Worm (Caenorhabditis elegans): ENCODE results near the gene srm-3.

The srm-3 gene

ce11 chrIV:9624977-9625376 lies 23.8 kb upstream of the srm-3 start, which contains the start of gene W09C2.10:
W09C2.10 (minus strand) TSS chrIV:9625077.
- no peak for TF ChIP-seq dao-5 (tag; optimal IDR thresholded peaks at IDR 0.05)
- no peak for TF ChIP-seq W03F9.2 (tag; optimal IDR thresholded peaks at IDR 0.05)
- no peak for TF ChIP-seq him-1 (tag; optimal IDR thresholded peaks at IDR 0.05)

ce11 chrIV:9625829-9626228 lies 23.0 kb upstream of the srm-3 start:
- TF ChIP-seq him-1 (tag; optimal IDR thresholded peaks at IDR 0.05), result no peak
- no peak for TF ChIP-seq dao-5 (tag; optimal IDR thresholded peaks at IDR 0.05)
- TF ChIP-seq W03F9.2 (tag; optimal IDR thresholded peaks at IDR 0.05), result no peak

- no peak for TF ChIP-seq dao-5 (tag; optimal IDR thresholded peaks at IDR 0.05)
- no peak for TF ChIP-seq W03F9.2 (tag; optimal IDR thresholded peaks at IDR 0.05)
- TF ChIP-seq him-1 (tag; optimal IDR thresholded peaks at IDR 0.05), result no peak
These were observed 21.7 kb upstream of the srm-3 start for ce11 chrIV:9627033-9627432.

- no peak for TF ChIP-seq W03F9.2 (tag; optimal IDR thresholded peaks at IDR 0.05)
- TF ChIP-seq him-1 (tag; optimal IDR thresholded peaks at IDR 0.05), result no peak
- TF ChIP-seq dao-5 (tag; optimal IDR thresholded peaks at IDR 0.05), result no peak
These were observed 17.2 kb upstream of the srm-3 start for ce11 chrIV:9631579-9631978.

ce11 chrIV:9632094-9632493 lies 16.7 kb upstream of the srm-3 start:
- TF ChIP-seq dao-5 (tag; optimal IDR thresholded peaks at IDR 0.05) (no peak), W03F9.2 (tag; optimal IDR thresholded peaks at IDR 0.05) (no peak)

ce11 chrIV:9632966-9633494 lies 15.8 kb upstream of the srm-3 start:
- TF ChIP-seq W03F9.2 (tag; optimal IDR thresholded peaks at IDR 0.05) (no peak), him-1 (tag; optimal IDR thresholded peaks at IDR 0.05) (no peak), dao-5 (tag; optimal IDR thresholded peaks at IDR 0.05) (no peak)

- TF ChIP-seq him-1 (tag; optimal IDR thresholded peaks at IDR 0.05), result no peak
- TF ChIP-seq W03F9.2 (tag; optimal IDR thresholded peaks at IDR 0.05), result no peak
- no peak for TF ChIP-seq dao-5 (tag; optimal IDR thresholded peaks at IDR 0.05)
These were observed 14.9 kb upstream of the srm-3 start for ce11 chrIV:9633889-9634288.

- no peak for TF ChIP-seq him-1 (tag; optimal IDR thresholded peaks at IDR 0.05)
These were observed 13.9 kb upstream of the srm-3 start, which contains the start of gene mca-1 for ce11 chrIV:9634848-9635247. mca-1 (minus strand) TSS chrIV:9634948.

ce11 chrIV:9641925-9642324 lies 6.9 kb upstream of the srm-3 start, which contains the start of gene del-2:
del-2 (minus strand) TSS chrIV:9642025.
- no peak for TF ChIP-seq W03F9.2 (tag; optimal IDR thresholded peaks at IDR 0.05)
- no peak for TF ChIP-seq dao-5 (tag; optimal IDR thresholded peaks at IDR 0.05)
- TF ChIP-seq him-1 (tag; optimal IDR thresholded peaks at IDR 0.05), result no peak

- TF ChIP-seq him-1 (tag; optimal IDR thresholded peaks at IDR 0.05) (no peak), dao-5 (tag; optimal IDR thresholded peaks at IDR 0.05) (no peak), W03F9.2 (tag; optimal IDR thresholded peaks at IDR 0.05) (no peak)
These were observed 5.6 kb upstream of the srm-3 start, which contains the start of gene degl-2 for ce11 chrIV:9643188-9643587. degl-2 (plus strand) TSS chrIV:9643488.

- TF ChIP-seq dao-5 (tag; optimal IDR thresholded peaks at IDR 0.05), result no peak
- TF ChIP-seq him-1 (tag; optimal IDR thresholded peaks at IDR 0.05), result no peak
- peak; percentile 44 for TF ChIP-seq W03F9.2 (tag; optimal IDR thresholded peaks at IDR 0.05)
These were observed 907 bp upstream of the srm-3 start, which contains the start of gene amph-1 for ce11 chrIV:9647789-9648361. amph-1 (minus strand) TSS chrIV:9647873.

- TF ChIP-seq him-1 (tag; optimal IDR thresholded peaks at IDR 0.05) (no peak), W03F9.2 (tag; optimal IDR thresholded peaks at IDR 0.05) (peak; percentile 37)
These were observed 2.5 kb downstream of the srm-3 start, which contains the start of gene chca-1 for ce11 chrIV:9651234-9651633. chca-1 (plus strand) TSS chrIV:9651394.

- TF ChIP-seq dao-5 (tag; optimal IDR thresholded peaks at IDR 0.05), result no peak
- TF ChIP-seq him-1 (tag; optimal IDR thresholded peaks at IDR 0.05), result no peak
These were observed 4.4 kb downstream of the srm-3 start, which contains the start of gene F58G6.3 for ce11 chrIV:9653184-9653583. F58G6.3 (plus strand) TSS chrIV:9653535.

- TF ChIP-seq him-1 (tag; optimal IDR thresholded peaks at IDR 0.05) (no peak), dao-5 (tag; optimal IDR thresholded peaks at IDR 0.05) (no peak), W03F9.2 (tag; optimal IDR thresholded peaks at IDR 0.05) (no peak)
These were observed 5.2 kb downstream of the srm-3 start, which contains the start of gene F58G6.7 for ce11 chrIV:9654017-9654416. F58G6.7 (plus strand) TSS chrIV:9654317.

- TF ChIP-seq dao-5 (tag; optimal IDR thresholded peaks at IDR 0.05), result no peak
- no peak for TF ChIP-seq him-1 (tag; optimal IDR thresholded peaks at IDR 0.05)
- no peak for TF ChIP-seq W03F9.2 (tag; optimal IDR thresholded peaks at IDR 0.05)
These were observed 6.8 kb downstream of the srm-3 start for ce11 chrIV:9655556-9655955.

Measured in whole organism, L4/young adult.